Worm (Caenorhabditis elegans) whole organism, midembryonic: ENCODE results near the gene M03E7.1.

Experiments used
- T22C8.4 ChIP-seq: fragments of 200-800 bp; sonication (Bioruptor generic); IDR thresholded peaks from 2 replicates; pipeline ENCODE4 v1.3.6; 2022; ENCODE audit warnings: missing genetic modification characterization, missing compliant biosample characterization
- klf-2 ChIP-seq: fragments of 200-800 bp; sonication (Bioruptor generic); conservative IDR thresholded peaks from 2 replicates; pipeline ENCODE4 v1.3.6; 2022; ENCODE audit warnings: missing genetic modification reagents, missing genetic modification characterization, missing compliant biosample characterization
- med-1 ChIP-seq: sonication (generic microtip); optimal IDR thresholded peaks from 2 replicates; lab custom pipeline; 2017; ENCODE audit warnings: missing genetic modification characterization, mild to moderate bottlenecking, missing compliant biosample characterization, antibody characterized with exemption, missing genetic modification reagents; ENCODE audit not compliant: insufficient read depth
- tab-1 ChIP-seq: fragments of 200-800 bp; sonication (Bioruptor generic); IDR thresholded peaks from 2 replicates; pipeline ENCODE4 v1.3.6; 2022; ENCODE audit warnings: missing genetic modification characterization, missing compliant biosample characterization
- ztf-23 ChIP-seq: fragments of 200-800 bp; sonication (Bioruptor generic); IDR thresholded peaks from 2 replicates; pipeline ENCODE4 v1.3.6; 2022; ENCODE audit warnings: missing genetic modification reagents, missing genetic modification characterization, missing compliant biosample characterization
- ztf-29 ChIP-seq: fragments of 200-800 bp; sonication (Bioruptor generic); IDR thresholded peaks from 2 replicates; pipeline ENCODE4 v1.3.6; 2022; ENCODE audit warnings: missing genetic modification reagents, missing genetic modification characterization, missing compliant biosample characterization

DNA sequence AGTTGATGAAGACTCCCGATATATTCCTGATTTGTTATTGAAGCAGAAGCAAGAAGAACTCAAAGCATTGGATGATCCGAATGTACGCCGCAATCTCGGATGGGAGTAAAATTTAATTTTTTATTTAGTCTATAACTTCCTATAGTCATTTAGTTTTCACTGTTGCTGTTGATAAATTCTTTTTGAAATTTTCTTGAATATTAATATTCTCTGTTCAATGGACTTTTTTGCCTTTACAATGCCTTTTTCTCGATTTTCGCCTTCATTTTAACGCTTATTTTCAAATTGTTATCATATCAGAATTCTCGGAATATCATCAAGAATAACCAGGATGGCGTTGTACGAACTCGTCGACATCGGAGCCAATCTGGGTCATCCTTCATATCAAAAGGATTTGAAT, 27.2 kb upstream of the M03E7.1 start, which contains the start of gene crn-2:
- no peak for TF ChIP-seq T22C8.4 (GFP tag; lab: Robert Waterston, UW)
- TF ChIP-seq ztf-29 (GFP tag; lab: Robert Waterston, UW), result no peak
- no peak for TF ChIP-seq ztf-23
- no peak for TF ChIP-seq tab-1 (GFP tag; lab: Robert Waterston, UW)
- no peak for TF ChIP-seq klf-2
- no peak for TF ChIP-seq med-1
